Fruit fly (Drosophila melanogaster) whole organism, adult: ENCODE results near the gene PK1-R.

Experiments
- CG12768 ChIP-seq: fragments of 200-800 bp; sonication (Bioruptor generic); optimal IDR thresholded peaks from 2 replicates; lab custom pipeline; 2017; ENCODE audit warnings: missing biosample characterization, missing genetic modification characterization, mild to moderate bottlenecking, moderate library complexity, missing genetic modification reagents
- CG7101 ChIP-seq: fragments of 200-800 bp; sonication (Bioruptor generic); optimal IDR thresholded peaks from 2 replicates; lab custom pipeline; 2018; ENCODE audit warnings: missing biosample characterization, mild to moderate bottlenecking, missing genetic modification characterization, moderate library complexity
- pad ChIP-seq: fragments of 200-800 bp; sonication (Bioruptor generic); optimal IDR thresholded peaks from 3 replicates; lab custom pipeline; 2017; ENCODE audit warnings: missing biosample characterization, missing genetic modification characterization, mild to moderate bottlenecking, moderate library complexity, missing genetic modification reagents

dm6 chr3R:14062869-14063543, 39.9 kb downstream of the PK1-R start:
- TF ChIP-seq CG7101 (no peak), pad (GFP tag; lab: Kevin White, UChicago) (no peak), CG12768 (GFP tag; lab: Kevin White, UChicago) (no peak)
